Worm (Caenorhabditis elegans): ENCODE measurements around the gene sre-16.

ce11 chrIV:12259161-12259870 lies 23.4 kb upstream of the sre-16 start, which contains the start of gene Y39C12A.9:
- TF ChIP-seq dao-5 (tag; optimal IDR thresholded peaks at IDR 0.05), result no peak
- TF ChIP-seq W03F9.2 (tag; optimal IDR thresholded peaks at IDR 0.05), result no peak
- TF ChIP-seq him-1 (tag; optimal IDR thresholded peaks at IDR 0.05), result no peak

Measured in whole organism, L4/young adult.